Worm (Caenorhabditis elegans): ENCODE measurements around the gene Y26G10.1.

ce11 chrV:17662260-17662659 is 33.4 kb downstream of the Y26G10.1 start:
- TF ChIP-seq egrh-3 (GFP tag; IDR thresholded peaks at IDR 0.05) (no peak), unc-130 (GFP tag; optimal IDR thresholded peaks at IDR 0.05) (no peak), T26A5.8 (tag; optimal IDR thresholded peaks at IDR 0.05) (no peak), let-526 (GFP tag; IDR thresholded peaks at IDR 0.05) (no peak)
